Fruit fly (Drosophila melanogaster) whole organism, embryonic: Measurements from ENCODE around the gene CG7071.

Experiments used
- Aef1 ChIP-seq: fragments of 200-800 bp; sonication (Bioruptor generic); IDR thresholded peaks from 3 replicates; pipeline ENCODE4 v1.3.6; 2022; ENCODE audit warnings: missing biosample characterization, missing genetic modification characterization
- Atf3 ChIP-seq: fragments of 200-800 bp; sonication (Bioruptor generic); optimal IDR thresholded peaks from 3 replicates; lab custom pipeline; 2016; ENCODE audit warnings: missing biosample characterization, missing genetic modification characterization
- Awh ChIP-seq: fragments of 200-800 bp; sonication (Bioruptor generic); IDR thresholded peaks from 2 replicates; pipeline ENCODE4, ENCODE4 v1.3.6; 2022; ENCODE audit warnings: missing biosample characterization, missing genetic modification characterization
- B-H1 ChIP-seq: fragments of 200-800 bp; sonication (Bioruptor generic); IDR thresholded peaks from 3 replicates; pipeline ENCODE4 v1.3.6; 2022; ENCODE audit warnings: missing biosample characterization, missing genetic modification characterization
- Bgb ChIP-seq: fragments of 200-800 bp; sonication (Bioruptor generic); IDR thresholded peaks from 2 replicates; pipeline ENCODE4 v1.3.6; 2022; ENCODE audit warnings: missing biosample characterization, missing genetic modification characterization; ENCODE audit not compliant: partially characterized antibody
- CG10267 ChIP-seq: fragments of 200-800 bp; sonication (Bioruptor generic); optimal IDR thresholded peaks from 2 replicates; lab custom pipeline; 2018; ENCODE audit warnings: missing biosample characterization, mild to moderate bottlenecking, missing genetic modification characterization, moderate library complexity
- CG10959 ChIP-seq: fragments of 200-800 bp; sonication (Bioruptor generic); IDR thresholded peaks from 2 replicates; pipeline ENCODE4 v1.3.6; 2022; ENCODE audit warnings: missing biosample characterization, missing genetic modification characterization
- CG11504 ChIP-seq: fragments of 200-800 bp; sonication (Bioruptor generic); optimal IDR thresholded peaks from 3 replicates; lab custom pipeline; 2019; ENCODE audit warnings: missing biosample characterization, mild to moderate bottlenecking, missing genetic modification characterization, moderate library complexity
- CG14860 ChIP-seq: fragments of 200-800 bp; sonication (Bioruptor generic); IDR thresholded peaks from 3 replicates; pipeline ENCODE4 v1.3.6; 2022; ENCODE audit warnings: missing biosample characterization, missing genetic modification characterization; ENCODE audit not compliant: partially characterized antibody
- CG30403 ChIP-seq: fragments of 200-800 bp; sonication (Bioruptor generic); optimal IDR thresholded peaks from 3 replicates; lab custom pipeline; 2016; ENCODE audit warnings: missing biosample characterization, missing genetic modification characterization
- CG3407 ChIP-seq: fragments of 200-800 bp; sonication (Bioruptor generic); optimal IDR thresholded peaks from 2 replicates; lab custom pipeline; 2018; ENCODE audit warnings: missing biosample characterization, mild to moderate bottlenecking, missing genetic modification characterization
- CG4854 ChIP-seq: fragments of 200-800 bp; sonication (Bioruptor generic); optimal IDR thresholded peaks from 2 replicates; lab custom pipeline; 2016; ENCODE audit warnings: missing biosample characterization, missing genetic modification characterization, inconsistent platforms
- CG6683 ChIP-seq: fragments of 200-800 bp; sonication (Bioruptor generic); optimal IDR thresholded peaks from 2 replicates; lab custom pipeline; 2017; ENCODE audit warnings: missing biosample characterization, mild to moderate bottlenecking, missing genetic modification characterization, missing genetic modification reagents
- CG7372 ChIP-seq: fragments of 200-800 bp; sonication (Bioruptor generic); IDR thresholded peaks from 2 replicates; pipeline ENCODE4 v1.3.6; 2022; ENCODE audit warnings: missing biosample characterization, missing genetic modification characterization
- CG7987 ChIP-seq: fragments of 200-800 bp; sonication (Bioruptor generic); optimal IDR thresholded peaks from 2 replicates; lab custom pipeline; 2018; ENCODE audit warnings: missing biosample characterization, mild to moderate bottlenecking, missing genetic modification characterization, moderate library complexity
- CG9817 ChIP-seq: fragments of 200-800 bp; sonication (Bioruptor generic); optimal IDR thresholded peaks from 2 replicates; lab custom pipeline; 2018; ENCODE audit warnings: missing biosample characterization, mild to moderate bottlenecking, missing genetic modification characterization, moderate library complexity
- Dad ChIP-seq: fragments of 200-800 bp; sonication (Bioruptor generic); optimal IDR thresholded peaks from 3 replicates; lab custom pipeline; 2016; ENCODE audit warnings: missing biosample characterization, missing genetic modification characterization
- Drgx ChIP-seq: fragments of 200-800 bp; sonication (Bioruptor generic); IDR thresholded peaks from 2 replicates; pipeline ENCODE4 v1.3.6; 2022; ENCODE audit warnings: missing biosample characterization, missing genetic modification characterization
- GATAe ChIP-seq: fragments of 200-800 bp; sonication (Bioruptor generic); conservative IDR thresholded peaks from 2 replicates; pipeline ENCODE4 v1.3.6; 2022; ENCODE audit warnings: missing biosample characterization, missing genetic modification characterization
- HHEX ChIP-seq: fragments of 200-800 bp; sonication (Bioruptor generic); optimal IDR thresholded peaks from 3 replicates; lab custom pipeline; 2017; ENCODE audit warnings: missing biosample characterization, mild to moderate bottlenecking, missing genetic modification characterization, missing genetic modification reagents
- HLH3B ChIP-seq: fragments of 200-800 bp; sonication (Bioruptor generic); IDR thresholded peaks from 2 replicates; pipeline ENCODE4 v1.3.6; 2022; ENCODE audit warnings: missing biosample characterization, missing genetic modification characterization
- Hand ChIP-seq: fragments of 200-800 bp; sonication (Bioruptor generic); optimal IDR thresholded peaks from 2 replicates; lab custom pipeline; 2017; ENCODE audit warnings: mild to moderate bottlenecking, missing biosample characterization, missing genetic modification reagents, missing genetic modification characterization
- Jarid2 ChIP-seq: fragments of 200-800 bp; sonication (Bioruptor generic); optimal IDR thresholded peaks from 3 replicates; lab custom pipeline; 2017; ENCODE audit warnings: mild to moderate bottlenecking, missing biosample characterization, missing genetic modification reagents, missing genetic modification characterization
- Kr ChIP-seq: fragments of 200-800 bp; sonication (Bioruptor generic); optimal IDR thresholded peaks from 2 replicates; lab custom pipeline; 2017; ENCODE audit warnings: missing biosample characterization, mild to moderate bottlenecking, missing genetic modification characterization
- Lim3 ChIP-seq: fragments of 200-800 bp; sonication (Bioruptor generic); IDR thresholded peaks from 2 replicates; pipeline ENCODE4 v1.3.6; 2022; ENCODE audit warnings: missing biosample characterization, missing genetic modification characterization
- Optix ChIP-seq: fragments of 200-800 bp; sonication (Bioruptor generic); IDR thresholded peaks from 3 replicates; pipeline ENCODE4 v1.3.6; 2022; ENCODE audit warnings: missing biosample characterization, missing genetic modification characterization
- Spps ChIP-seq: fragments of 200-800 bp; sonication (Bioruptor generic); optimal IDR thresholded peaks from 2 replicates; lab custom pipeline; 2018; ENCODE audit warnings: missing biosample characterization, mild to moderate bottlenecking, missing genetic modification characterization
- Vsx1 ChIP-seq: fragments of 200-800 bp; sonication (Bioruptor generic); optimal IDR thresholded peaks from 2 replicates; lab custom pipeline; 2017; ENCODE audit warnings: missing biosample characterization, mild to moderate bottlenecking, missing genetic modification characterization, missing genetic modification reagents
- Xrp1 ChIP-seq: fragments of 200-800 bp; sonication (Bioruptor generic); IDR thresholded peaks from 2 replicates; pipeline ENCODE4 v1.3.6; 2022; ENCODE audit warnings: missing biosample characterization, missing genetic modification characterization
- ab ChIP-seq: fragments of 200-800 bp; sonication (Bioruptor generic); optimal IDR thresholded peaks from 2 replicates; lab custom pipeline; 2016; ENCODE audit warnings: missing biosample characterization, missing genetic modification characterization
- abd-A ChIP-seq: fragments of 200-800 bp; sonication (Bioruptor generic); optimal IDR thresholded peaks from 3 replicates; lab custom pipeline; 2019; ENCODE audit warnings: missing biosample characterization, mild to moderate bottlenecking, missing genetic modification characterization, moderate library complexity
- ac ChIP-seq: fragments of 200-800 bp; sonication (Bioruptor generic); optimal IDR thresholded peaks from 3 replicates; lab custom pipeline; 2017; ENCODE audit warnings: missing biosample characterization, mild to moderate bottlenecking, missing genetic modification characterization
- cad ChIP-seq: fragments of >200 bp; optimal IDR thresholded peaks from 2 replicates; lab custom pipeline; 2017; ENCODE audit warnings: missing biosample characterization, missing genetic modification characterization
- cas ChIP-seq: fragments of 200-800 bp; sonication (Bioruptor generic); IDR thresholded peaks from 2 replicates; pipeline ENCODE4 v1.3.6; 2022; ENCODE audit warnings: missing biosample characterization, missing genetic modification characterization
- corto ChIP-seq: fragments of 200-800 bp; sonication (Bioruptor generic); optimal IDR thresholded peaks from 2 replicates; lab custom pipeline; 2016; ENCODE audit warnings: missing biosample characterization, mild to moderate bottlenecking, missing genetic modification characterization, moderate library complexity
- eve ChIP-seq, 2 experiments: fragments of >200 bp; optimal IDR thresholded peaks; 2 replicates each; lab custom pipeline; 2017; ENCODE audit warnings: missing biosample characterization in 2 of 2, missing genetic modification characterization in 2 of 2
- exex ChIP-seq: fragments of 200-800 bp; sonication (Bioruptor generic); optimal IDR thresholded peaks from 4 replicates; lab custom pipeline; 2018; ENCODE audit warnings: missing biosample characterization, mild to moderate bottlenecking, missing genetic modification characterization, moderate library complexity
- ftz-f1 ChIP-seq: fragments of 200-800 bp; sonication (Bioruptor generic); optimal IDR thresholded peaks from 2 replicates; lab custom pipeline; 2016; ENCODE audit warnings: missing biosample characterization, missing genetic modification characterization
- fu2 ChIP-seq: fragments of 200-800 bp; sonication (Bioruptor generic); optimal IDR thresholded peaks from 2 replicates; lab custom pipeline; 2016; ENCODE audit warnings: missing biosample characterization, missing genetic modification characterization
- gt ChIP-seq: fragments of 200-800 bp; sonication (Bioruptor generic); IDR thresholded peaks from 2 replicates; pipeline ENCODE4 v1.3.6; 2022; ENCODE audit warnings: missing biosample characterization, missing genetic modification characterization
- hb ChIP-seq: fragments of 200-800 bp; sonication (Bioruptor generic); IDR thresholded peaks from 3 replicates; pipeline ENCODE4 v1.3.6; 2022; ENCODE audit warnings: missing biosample characterization, missing genetic modification characterization; ENCODE audit not compliant: partially characterized antibody
- hkb ChIP-seq, 2 experiments: fragments of 200-800 bp in 1 of 2; fragments of >200 bp in 1 of 2; sonication (Bioruptor generic) in 1 of 2; IDR thresholded peaks in 1 of 2; optimal IDR thresholded peaks in 1 of 2; 2 replicates each; pipeline versions ENCODE4 v1.3.6 to Lab custom; 2017 to 2022; ENCODE audit warnings: missing biosample characterization in 1 of 2, missing genetic modification characterization in 1 of 2
- lab ChIP-seq: fragments of 200-800 bp; sonication (Bioruptor generic); optimal IDR thresholded peaks from 3 replicates; lab custom pipeline; 2017; ENCODE audit warnings: missing biosample characterization, missing genetic modification characterization, mild to moderate bottlenecking, moderate library complexity, missing genetic modification reagents
- pfk ChIP-seq: fragments of 200-800 bp; sonication (Bioruptor generic); optimal IDR thresholded peaks from 2 replicates; lab custom pipeline; 2018; ENCODE audit warnings: missing biosample characterization, mild to moderate bottlenecking, missing genetic modification characterization, moderate library complexity
- row ChIP-seq: fragments of 200-800 bp; sonication (Bioruptor generic); IDR thresholded peaks from 3 replicates; pipeline ENCODE4 v1.3.6; 2022; ENCODE audit warnings: missing biosample characterization, missing genetic modification characterization
- salm ChIP-seq: fragments of 200-800 bp; sonication (Bioruptor generic); optimal IDR thresholded peaks from 2 replicates; lab custom pipeline; 2018; ENCODE audit warnings: missing biosample characterization, mild to moderate bottlenecking, missing genetic modification characterization
- sd ChIP-seq: fragments of 200-800 bp; sonication (Bioruptor generic); optimal IDR thresholded peaks from 3 replicates; lab custom pipeline; 2018; ENCODE audit warnings: missing biosample characterization, mild to moderate bottlenecking, missing genetic modification characterization, moderate library complexity
- sna ChIP-seq: fragments of 200-800 bp; sonication (Bioruptor generic); IDR thresholded peaks from 2 replicates; pipeline ENCODE4 v1.3.6; 2022; ENCODE audit warnings: missing biosample characterization, missing genetic modification characterization; ENCODE audit not compliant: partially characterized antibody

Gene CG7071

dm6 chr3R:22356464-22357410 is 5.7 kb upstream of the CG7071 start, which contains the start of gene Sar1 (continued):
- TF ChIP-seq CG3407 (GFP tag; lab: Kevin White, UChicago) (no peak), Hand (GFP tag; lab: Kevin White, UChicago) (no peak), hb (peak; percentile 85), B-H1 (GFP tag; lab: Robert Waterston, UW) (no peak), Bgb (peak; percentile 97), Dad (no peak), pfk (GFP tag; lab: Kevin White, UChicago) (no peak), CG30403 (GFP tag; lab: Kevin White, UChicago) (peak; percentile 6), Atf3 (GFP tag; lab: Kevin White, UChicago) (no peak), HHEX (GFP tag; lab: Kevin White, UChicago) (no peak), CG10959 (GFP tag; lab: Robert Waterston, UW) (no peak), fu2 (peak; percentile 51), gt (no peak), ftz-f1 (GFP tag; lab: Kevin White, UChicago) (peak; percentile 81), Drgx (GFP tag; lab: Robert Waterston, UW) (no peak), HLH3B (GFP tag; lab: Robert Waterston, UW) (no peak; the same call in 1 of the 2 replicates), CG9817 (peak; percentile 28), exex (tag; lab: Kevin White, UChicago) (no peak), cad (no peak), sna (GFP tag; lab: Robert Waterston, UW) (peak; percentile 95), cas (GFP tag; lab: Robert Waterston, UW) (no peak), corto (GFP tag; lab: Kevin White, UChicago) (no peak), Xrp1 (GFP tag; lab: Robert Waterston, UW) (no peak), Lim3 (GFP tag; lab: Robert Waterston, UW) (no peak), Kr (no peak), hkb (optimal IDR thresholded peaks at IDR 0.05; lab: Kevin White, UChicago) (peak; percentile 56), hkb (GFP tag; IDR thresholded peaks at IDR 0.05; lab: Robert Waterston, UW) (no peak), CG6683 (GFP tag; lab: Kevin White, UChicago) (no peak), eve (GFP tag; optimal IDR thresholded peaks at IDR 0.05; lab: Kevin White, UChicago) (no peak), Jarid2 (no peak), ab (GFP tag; lab: Kevin White, UChicago) (no peak), sd (tag; lab: Kevin White, UChicago) (peak; percentile 4), CG10267 (tag; lab: Kevin White, UChicago) (peak; percentile 73), Aef1 (GFP tag; lab: Robert Waterston, UW) (no peak), Optix (no peak), CG7987 (GFP tag; lab: Kevin White, UChicago) (peak; percentile 14), Vsx1 (peak; percentile 24), CG14860 (peak; percentile 81), ac (GFP tag; lab: Kevin White, UChicago) (no peak), row (GFP tag; lab: Robert Waterston, UW) (peak; percentile 44; the same call in 2 of the 3 replicates), CG4854 (GFP tag; lab: Kevin White, UChicago) (no peak), Spps (tag; lab: Kevin White, UChicago) (peak; percentile 47), lab (GFP tag; lab: Kevin White, UChicago) (peak; percentile 11), GATAe (GFP tag; lab: Robert Waterston, UW) (no peak), salm (tag; lab: Kevin White, UChicago) (no peak), abd-A (tag; lab: Kevin White, UChicago) (peak; percentile 16), CG7372 (no peak), Awh (no peak), CG11504 (peak; percentile 79)
